Worm (Caenorhabditis elegans) whole organism, midembryonic: Measurements from ENCODE around the gene Y38C1AA.6.
A peak's percentile ranks its signal among the peaks of the same experiment; 100 is the strongest.

Experiments used
- T22C8.4 ChIP-seq: fragments of 200-800 bp; sonication (Bioruptor generic); IDR thresholded peaks from 2 replicates; pipeline ENCODE4 v1.3.6; 2022; ENCODE audit warnings: missing genetic modification characterization, missing compliant biosample characterization
- cog-1 ChIP-seq: sonication (generic microtip); optimal IDR thresholded peaks from 2 replicates; lab custom pipeline; 2016; ENCODE audit warnings: missing genetic modification characterization, missing compliant biosample characterization
- flt-1 ChIP-seq: fragments of 200-800 bp; sonication (Bioruptor generic); IDR thresholded peaks from 2 replicates; pipeline ENCODE4 v1.3.6; 2022; ENCODE audit warnings: missing genetic modification characterization, missing compliant biosample characterization
- klf-2 ChIP-seq: fragments of 200-800 bp; sonication (Bioruptor generic); conservative IDR thresholded peaks from 2 replicates; pipeline ENCODE4 v1.3.6; 2022; ENCODE audit warnings: missing genetic modification reagents, missing genetic modification characterization, missing compliant biosample characterization
- med-1 ChIP-seq: sonication (generic microtip); optimal IDR thresholded peaks from 2 replicates; lab custom pipeline; 2017; ENCODE audit warnings: missing genetic modification characterization, mild to moderate bottlenecking, missing compliant biosample characterization, antibody characterized with exemption, missing genetic modification reagents; ENCODE audit not compliant: insufficient read depth
- ref-1 ChIP-seq: fragments of 200-800 bp; sonication (Bioruptor generic); conservative IDR thresholded peaks from 2 replicates; pipeline ENCODE4 v1.3.6; 2022; ENCODE audit warnings: missing genetic modification reagents, missing genetic modification characterization, missing compliant biosample characterization
- tab-1 ChIP-seq: fragments of 200-800 bp; sonication (Bioruptor generic); IDR thresholded peaks from 2 replicates; pipeline ENCODE4 v1.3.6; 2022; ENCODE audit warnings: missing genetic modification characterization, missing compliant biosample characterization
- ztf-23 ChIP-seq: fragments of 200-800 bp; sonication (Bioruptor generic); IDR thresholded peaks from 2 replicates; pipeline ENCODE4 v1.3.6; 2022; ENCODE audit warnings: missing genetic modification reagents, missing genetic modification characterization, missing compliant biosample characterization
- ztf-29 ChIP-seq: fragments of 200-800 bp; sonication (Bioruptor generic); IDR thresholded peaks from 2 replicates; pipeline ENCODE4 v1.3.6; 2022; ENCODE audit warnings: missing genetic modification reagents, missing genetic modification characterization, missing compliant biosample characterization

Gene Y38C1AA.6

DNA sequence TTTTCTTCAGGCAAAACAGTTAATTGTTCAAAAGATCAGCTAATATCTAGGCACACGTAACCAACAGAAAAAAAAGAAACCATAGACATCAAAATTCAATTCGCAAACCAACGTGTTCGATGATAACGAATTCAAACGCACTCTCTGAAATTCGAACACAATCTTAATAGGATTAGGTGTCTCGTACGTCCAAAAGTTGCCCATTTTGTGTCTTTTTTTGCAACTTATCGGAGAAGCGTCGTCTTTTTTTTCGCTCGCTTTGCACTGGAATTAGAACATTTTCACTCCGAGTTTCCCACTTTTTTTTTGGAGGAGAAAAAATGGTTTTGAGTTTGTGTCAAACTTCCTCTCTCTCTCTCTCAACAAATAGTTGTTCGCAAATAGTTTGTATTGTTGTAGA, 26.5 kb downstream of the Y38C1AA.6 start:
- TF ChIP-seq flt-1 (no peak), T22C8.4 (GFP tag; lab: Robert Waterston, UW) (no peak), ref-1 (GFP tag; lab: Robert Waterston, UW) (no peak), med-1 (GFP tag; lab: Kevin White, UChicago) (no peak), tab-1 (no peak), klf-2 (GFP tag; lab: Robert Waterston, UW) (no peak), cog-1 (no peak), ztf-23 (GFP tag; lab: Robert Waterston, UW) (no peak), ztf-29 (no peak)

DNA sequence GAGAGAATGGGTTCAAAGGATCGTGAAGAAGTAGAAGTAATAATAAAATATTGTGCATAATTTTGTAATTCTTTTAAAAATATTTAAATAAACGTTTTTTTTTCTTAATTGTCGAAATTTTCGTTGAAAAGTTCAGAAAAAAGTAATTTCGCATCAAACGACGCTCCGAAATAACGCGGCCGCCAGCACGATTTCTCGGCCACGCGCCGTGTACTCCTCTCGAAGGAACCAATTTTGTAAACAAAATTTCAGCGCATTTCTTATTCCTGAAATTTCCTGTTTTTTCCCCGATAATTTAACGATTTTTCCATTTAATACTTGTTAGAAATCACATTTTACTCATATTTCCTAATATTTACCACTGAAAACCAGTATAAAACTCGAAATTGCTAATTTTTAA, 29.4 kb downstream of the Y38C1AA.6 start, which contains the start of gene Y38C1AA.12:
Y38C1AA.12 (plus strand) TSS at position 211 of the 400 bp plus-strand sequence.
- TF ChIP-seq ztf-23 (GFP tag; lab: Robert Waterston, UW), result peak; percentile 70; the same call in 1 of the 2 replicates
- TF ChIP-seq ref-1 (GFP tag; lab: Robert Waterston, UW), result no peak
- no peak for TF ChIP-seq T22C8.4 (GFP tag; lab: Robert Waterston, UW)
- peak; percentile 84 for TF ChIP-seq flt-1
- TF ChIP-seq cog-1, result peak; percentile 74

DNA sequence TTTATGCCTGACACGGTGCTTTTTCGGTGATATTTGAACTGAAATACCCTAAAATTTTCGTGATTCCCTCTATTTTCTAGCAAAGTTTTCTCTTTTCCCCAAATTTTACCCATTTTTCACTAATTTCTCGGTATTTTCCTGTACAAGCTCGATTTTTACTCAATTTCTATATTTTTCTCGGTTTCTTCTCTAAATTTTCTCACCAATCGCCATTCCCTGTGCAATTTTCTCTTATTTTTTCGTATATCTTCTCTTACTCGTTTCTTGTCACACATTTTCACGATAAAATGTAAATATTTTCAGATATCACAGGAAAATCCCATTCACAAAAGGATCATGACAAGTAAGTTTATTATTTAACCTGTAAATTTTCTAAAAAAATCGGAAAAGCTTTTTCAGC, 31.8 kb downstream of the Y38C1AA.6 start, which contains the start of gene csn-3:
csn-3 (plus strand) TSS at position 301 of the 400 bp plus-strand sequence.
- TF ChIP-seq cog-1, result no peak
- no peak for TF ChIP-seq klf-2 (GFP tag; lab: Robert Waterston, UW)
- TF ChIP-seq ztf-29, result no peak
- no peak for TF ChIP-seq ztf-23 (GFP tag; lab: Robert Waterston, UW)
- TF ChIP-seq med-1 (GFP tag; lab: Kevin White, UChicago), result no peak
- no peak for TF ChIP-seq T22C8.4 (GFP tag; lab: Robert Waterston, UW)
- TF ChIP-seq ref-1 (GFP tag; lab: Robert Waterston, UW), result no peak
- no peak for TF ChIP-seq flt-1
- TF ChIP-seq tab-1, result no peak

DNA sequence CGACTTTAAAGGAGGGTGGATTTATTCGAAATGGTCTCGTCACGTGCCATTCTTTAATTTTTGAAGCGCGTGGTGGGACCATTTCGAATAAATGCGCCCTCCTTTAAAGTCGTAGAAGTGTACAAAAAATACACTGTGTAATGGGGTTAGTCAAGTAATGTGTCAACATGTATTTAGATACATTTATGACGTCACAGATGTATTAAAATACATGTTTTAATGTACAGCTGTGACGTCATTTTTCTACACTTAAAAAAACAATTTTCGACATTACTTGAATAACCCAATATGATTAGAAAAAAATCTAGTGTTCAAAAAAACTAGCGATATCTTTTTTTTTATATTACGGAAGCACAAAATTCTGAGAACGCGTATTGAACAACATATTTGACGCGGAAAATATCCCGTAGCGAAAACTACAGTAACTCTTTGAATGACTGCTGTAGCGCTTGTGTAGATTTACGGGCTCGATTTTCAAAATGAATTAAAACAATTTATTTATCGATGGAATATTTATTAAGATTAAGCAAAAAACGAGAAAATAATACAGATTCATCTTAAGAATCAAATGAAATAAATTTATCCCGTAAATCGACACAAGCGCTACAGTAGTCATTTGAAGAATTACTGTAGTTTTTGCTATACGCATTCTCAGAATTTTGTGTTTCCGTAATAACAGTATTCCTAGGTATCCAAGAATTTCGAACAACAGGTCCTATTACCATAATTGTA, 40.5 kb downstream of the Y38C1AA.6 start, which contains the start of gene gfrp-1:
gfrp-1 (plus strand) TSS at position 682 of the 732 bp plus-strand sequence.
- TF ChIP-seq klf-2 (GFP tag; lab: Robert Waterston, UW) (no peak), med-1 (GFP tag; lab: Kevin White, UChicago) (no peak), ztf-29 (no peak), ztf-23 (GFP tag; lab: Robert Waterston, UW) (no peak), cog-1 (no peak), tab-1 (no peak), T22C8.4 (GFP tag; lab: Robert Waterston, UW) (no peak), ref-1 (GFP tag; lab: Robert Waterston, UW) (no peak), flt-1 (no peak)

DNA sequence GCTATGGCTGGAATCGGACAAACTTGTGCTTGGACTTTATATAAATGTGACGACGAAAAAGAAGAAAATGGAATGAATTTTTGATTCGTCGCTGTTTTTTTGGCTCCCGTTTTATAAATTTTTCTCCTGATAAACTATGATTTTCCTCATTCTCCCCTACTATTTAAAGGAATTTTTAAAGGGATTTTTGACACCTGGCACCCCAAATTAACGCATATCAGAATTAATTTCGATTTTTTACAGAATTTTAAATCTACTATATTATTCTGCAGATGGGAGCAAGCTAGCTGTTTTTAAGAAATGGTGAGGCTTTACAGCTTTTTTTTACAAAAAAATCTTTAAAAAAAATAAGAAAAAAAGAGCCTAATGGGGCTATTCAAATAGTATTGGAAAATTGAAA, 42.4 kb downstream of the Y38C1AA.6 start, which contains the start of gene coa-1:
coa-1 (plus strand) TSS at position 301 of the 400 bp plus-strand sequence.
- TF ChIP-seq ztf-29 (no peak), T22C8.4 (GFP tag; lab: Robert Waterston, UW) (no peak), tab-1 (no peak), klf-2 (GFP tag; lab: Robert Waterston, UW) (no peak), ztf-23 (GFP tag; lab: Robert Waterston, UW) (no peak), cog-1 (no peak), med-1 (GFP tag; lab: Kevin White, UChicago) (no peak), ref-1 (GFP tag; lab: Robert Waterston, UW) (no peak), flt-1 (no peak)

DNA sequence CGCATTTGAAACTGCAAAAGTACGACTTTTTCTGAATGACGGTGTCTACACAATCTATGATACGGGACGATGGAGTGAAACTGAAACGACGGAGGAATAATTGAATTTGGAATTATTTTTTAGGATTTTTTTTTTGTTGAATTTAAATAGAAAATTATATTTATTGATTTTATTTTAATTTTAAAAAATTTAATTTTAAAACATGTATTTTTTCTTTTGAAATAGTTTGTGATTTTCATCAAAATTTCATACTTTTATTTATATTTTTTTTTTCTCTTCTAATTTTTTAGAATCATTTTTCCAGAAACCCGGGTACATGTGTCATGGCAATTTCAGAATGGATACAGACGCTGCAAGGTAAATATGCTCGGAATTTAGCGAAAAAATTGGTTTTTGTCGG, 45.3 kb downstream of the Y38C1AA.6 start, which contains the start of gene Y38C1AA.1:
Y38C1AA.1 (plus strand) TSS at position 301 of the 400 bp plus-strand sequence.
- TF ChIP-seq ref-1 (GFP tag; lab: Robert Waterston, UW) (no peak), ztf-29 (no peak), cog-1 (no peak), med-1 (GFP tag; lab: Kevin White, UChicago) (no peak), klf-2 (GFP tag; lab: Robert Waterston, UW) (no peak), T22C8.4 (GFP tag; lab: Robert Waterston, UW) (no peak), ztf-23 (GFP tag; lab: Robert Waterston, UW) (no peak), tab-1 (no peak), flt-1 (no peak)

DNA sequence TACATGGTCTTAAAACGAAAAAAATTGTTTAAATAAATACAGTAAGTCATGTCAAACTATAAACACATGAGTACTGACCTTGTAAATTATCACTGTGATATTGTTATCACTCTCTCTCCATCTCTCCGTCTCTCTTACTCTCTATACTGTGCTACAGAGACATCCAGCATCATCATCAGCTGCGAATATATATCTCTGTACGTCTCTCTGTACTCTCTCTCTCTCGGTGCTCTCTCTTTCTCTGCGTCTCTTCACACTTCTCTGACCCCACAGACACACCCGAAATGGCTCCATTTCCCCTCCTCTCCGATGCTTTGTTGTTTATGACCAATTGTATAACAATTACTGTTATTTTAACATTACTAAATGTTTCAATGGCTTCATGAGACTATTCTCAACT, 48.0 kb downstream of the Y38C1AA.6 start:
- TF ChIP-seq cog-1 (peak; percentile 27), ztf-23 (GFP tag; lab: Robert Waterston, UW) (no peak)
